Fruit fly (Drosophila melanogaster) Kc167 (cell line): ENCODE measurements around the gene RhoGAP18B.

Experiments
- Myc ChIP-seq: fragments of >200 bp; optimal IDR thresholded peaks from 2 replicates; lab custom pipeline; 2017; ENCODE audit warnings: missing external identifiers
- h ChIP-seq: fragments of >200 bp; optimal IDR thresholded peaks from 3 replicates; lab custom pipeline; 2018; ENCODE audit warnings: missing external identifiers
- insv ChIP-seq: fragments of >200 bp; optimal IDR thresholded peaks from 3 replicates; lab custom pipeline; 2018; ENCODE audit warnings: missing external identifiers
- psq ChIP-seq: fragments of >200 bp; optimal IDR thresholded peaks from 2 replicates; lab custom pipeline; 2017; ENCODE audit warnings: missing external identifiers
- ttk ChIP-seq: sonication (Bioruptor generic); optimal IDR thresholded peaks from 2 replicates; lab custom pipeline; 2017; ENCODE audit warnings: missing external identifiers

DNA sequence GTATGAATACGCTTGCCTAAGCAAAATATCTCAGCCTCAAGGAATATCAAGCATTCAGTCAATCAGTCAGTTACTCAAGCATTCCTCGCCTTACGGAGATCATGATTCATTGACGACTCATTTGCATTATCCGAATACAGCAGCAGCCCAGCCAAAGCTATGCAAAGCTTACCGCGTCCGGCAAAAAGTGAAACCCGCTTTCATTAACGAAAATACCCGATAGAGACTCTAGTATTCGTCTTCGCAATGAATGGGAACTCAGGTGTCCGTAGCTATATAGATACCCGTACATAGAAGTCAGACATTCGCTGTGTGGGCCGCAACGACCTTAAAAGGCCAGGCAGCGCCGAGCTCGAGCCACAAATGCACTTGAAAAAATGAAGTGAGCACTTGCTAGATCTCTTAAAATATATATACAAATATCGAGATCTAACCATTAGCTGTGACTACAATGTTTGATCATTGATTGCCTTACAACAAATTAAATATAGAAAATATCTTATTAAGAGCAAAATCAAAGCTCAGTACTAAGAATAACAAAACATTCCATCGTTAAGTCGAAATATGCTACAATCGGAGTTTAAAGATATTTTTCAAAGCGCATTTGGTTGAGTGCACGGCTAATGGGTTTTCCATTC lies 22.0 kb downstream of the RhoGAP18B start:
- TF ChIP-seq insv (lab: Kevin White, UChicago) (no peak), psq (lab: Kevin White, UChicago) (no peak), h (lab: Kevin White, UChicago) (no peak), Myc (no peak), ttk (lab: Kevin White, UChicago) (no peak)
